Worm (Caenorhabditis elegans) whole organism, L4/young adult: ENCODE measurements around the gene shw-1.

Source experiments
- W03F9.2 ChIP-seq: fragments of 150-350 bp; optimal IDR thresholded peaks from 2 replicates; lab custom pipeline; 2014; ENCODE audit warnings: missing biosample characterization, missing genetic modification characterization
- him-1 ChIP-seq: sonication (generic microtip); optimal IDR thresholded peaks from 2 replicates; lab custom pipeline; 2016; ENCODE audit warnings: missing genotype, missing genetic modification reagents, missing genetic modification characterization, missing compliant biosample characterization

ce11 chrII:8360453-8360852 is 39.2 kb upstream of the shw-1 start, which contains the start of gene M195.2:
- TF ChIP-seq him-1 (tag; lab: Kevin White, UChicago) (no peak), W03F9.2 (tag; lab: Kevin White, UChicago) (no peak)
